Worm (Caenorhabditis elegans): ENCODE measurements around the gene rpoa-49.

rpoa-49 gene

DNA sequence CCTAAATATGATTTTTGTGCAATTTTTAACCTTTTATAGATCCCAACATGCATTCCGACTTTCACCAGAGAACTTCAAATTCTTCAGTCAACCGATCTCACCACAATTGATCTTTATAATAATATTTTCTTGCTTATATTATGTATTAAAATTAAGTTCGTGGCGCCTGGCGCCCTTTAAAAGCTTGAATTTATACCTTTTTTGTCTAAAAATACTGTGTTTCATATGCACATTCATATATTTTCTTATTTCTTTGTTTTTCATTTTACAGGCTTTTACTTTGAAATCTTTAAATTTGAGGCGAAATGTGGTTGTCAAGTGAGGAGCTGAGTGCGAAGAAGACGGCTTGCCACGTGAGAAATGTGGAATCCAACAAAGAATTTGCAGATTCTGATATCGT lies at the start of gene rpoa-49:
rpoa-49 (plus strand) TSS at position 301 of the 400 bp plus-strand sequence.
- TF ChIP-seq ztf-23 (GFP tag; IDR thresholded peaks at IDR 0.05) (no peak), med-1 (GFP tag; optimal IDR thresholded peaks at IDR 0.05; ENCODE audit: insufficient read depth) (no peak), cog-1 (tag; optimal IDR thresholded peaks at IDR 0.05) (no peak), flt-1 (GFP tag; IDR thresholded peaks at IDR 0.05) (no peak), ztf-29 (GFP tag; IDR thresholded peaks at IDR 0.05) (no peak), klf-2 (GFP tag; conservative IDR thresholded peaks at IDR 0.05) (no peak)

DNA sequence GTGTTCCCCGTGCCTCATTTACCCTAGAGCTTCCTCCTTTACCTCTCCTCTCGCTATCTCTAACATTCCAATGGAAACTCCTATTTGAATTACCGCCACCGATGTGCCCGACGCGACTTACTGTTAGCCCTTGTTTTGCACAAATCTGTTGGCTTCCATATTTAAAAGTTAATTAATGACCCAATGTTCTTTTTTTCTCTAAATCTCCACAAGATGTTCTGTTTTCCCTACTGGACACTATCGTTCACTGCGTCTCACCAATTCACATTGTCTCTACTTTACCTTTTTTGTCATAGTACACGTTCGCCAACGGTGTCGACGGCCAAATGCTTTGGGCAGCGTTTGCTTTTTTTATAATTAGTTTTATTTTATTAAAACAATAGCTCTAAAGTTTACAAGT lies 44.3 kb upstream of the rpoa-49 start:
- TF ChIP-seq flt-1 (GFP tag; IDR thresholded peaks at IDR 0.05), result no peak
- TF ChIP-seq ztf-29 (GFP tag; IDR thresholded peaks at IDR 0.05), result no peak
- TF ChIP-seq cog-1 (tag; optimal IDR thresholded peaks at IDR 0.05), result no peak
- no peak for TF ChIP-seq T22C8.4 (GFP tag; IDR thresholded peaks at IDR 0.05)
- no peak for TF ChIP-seq tab-1 (GFP tag; IDR thresholded peaks at IDR 0.05)
- no peak for TF ChIP-seq ref-1 (GFP tag; conservative IDR thresholded peaks at IDR 0.05)
- TF ChIP-seq ztf-23 (GFP tag; IDR thresholded peaks at IDR 0.05), result no peak

DNA sequence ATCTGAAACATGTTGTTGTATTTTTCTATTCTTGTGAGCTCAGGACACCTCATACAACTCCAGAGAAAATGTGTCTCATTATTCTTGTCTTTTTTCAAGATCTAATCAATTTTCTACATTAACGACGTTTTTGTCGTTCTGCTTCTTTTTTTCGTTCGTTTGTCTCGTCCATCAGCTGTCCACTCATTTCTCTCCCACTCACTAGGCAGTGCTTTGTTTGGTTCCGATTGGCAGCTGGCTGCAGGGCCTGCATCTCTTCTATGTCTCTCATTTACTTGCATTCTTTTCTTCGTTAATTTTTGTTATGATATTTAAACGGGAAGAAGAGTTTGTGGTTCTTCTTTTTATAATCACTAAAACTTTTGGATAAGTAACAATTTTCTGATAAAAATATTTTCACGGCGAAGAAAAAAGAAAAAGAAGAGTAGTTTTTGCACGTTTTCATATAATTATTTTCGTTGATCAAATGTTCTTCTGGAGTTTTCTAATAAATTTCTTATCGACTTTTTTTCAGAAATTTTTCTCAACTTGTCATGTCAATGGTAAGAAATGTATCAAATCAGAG lies 43.4 kb upstream of the rpoa-49 start, which contains the start of gene 2L52.1:
2L52.1 (plus strand) TSS at position 515 of the 565 bp plus-strand sequence.
- TF ChIP-seq klf-2 (GFP tag; conservative IDR thresholded peaks at IDR 0.05) (no peak), ref-1 (GFP tag; conservative IDR thresholded peaks at IDR 0.05) (no peak), flt-1 (GFP tag; IDR thresholded peaks at IDR 0.05) (no peak), med-1 (GFP tag; optimal IDR thresholded peaks at IDR 0.05; ENCODE audit: insufficient read depth) (no peak), tab-1 (GFP tag; IDR thresholded peaks at IDR 0.05) (no peak), ztf-23 (GFP tag; IDR thresholded peaks at IDR 0.05) (no peak)

DNA sequence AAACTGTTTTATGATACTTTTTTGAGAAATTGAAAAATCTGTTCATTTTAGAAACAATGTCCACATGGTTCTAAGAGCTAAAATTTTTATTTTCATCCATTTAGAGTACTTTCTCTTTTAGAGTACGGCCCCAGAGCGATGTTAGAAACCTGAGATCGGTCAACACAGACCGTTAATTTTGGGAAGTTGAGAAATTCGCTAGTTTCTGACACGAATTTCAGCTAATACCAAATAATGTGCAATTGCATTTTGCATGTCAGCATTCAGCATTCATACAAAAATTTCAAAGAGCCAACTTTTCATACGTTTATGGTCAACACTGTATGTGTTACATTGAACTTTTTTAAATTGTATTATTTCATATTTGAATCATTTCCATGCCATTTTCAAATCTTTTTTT lies 40.0 kb upstream of the rpoa-49 start:
- TF ChIP-seq ztf-23 (GFP tag; IDR thresholded peaks at IDR 0.05), result no peak

DNA sequence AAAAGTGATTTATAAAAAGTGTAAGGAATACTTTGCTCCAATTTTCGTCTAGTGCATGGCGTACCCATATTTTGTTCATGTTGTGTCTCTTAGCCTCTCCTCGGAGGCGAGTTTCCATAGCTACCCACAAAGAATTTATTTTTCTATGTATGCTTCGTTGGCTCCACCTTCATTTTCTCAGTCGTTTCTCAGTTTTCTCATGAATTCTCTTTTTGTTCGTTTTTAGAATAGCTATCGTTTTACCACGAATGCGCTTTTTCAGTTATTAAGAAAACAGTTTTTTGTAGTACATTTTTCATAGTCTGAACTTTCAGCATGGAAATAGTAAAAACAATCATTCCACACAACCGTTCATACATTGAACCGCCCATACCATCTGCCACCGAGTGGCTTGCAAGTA lies 38.5 kb upstream of the rpoa-49 start, which contains the start of gene osta-1:
osta-1 (plus strand) TSS at position 309 of the 400 bp plus-strand sequence.
- TF ChIP-seq tab-1 (GFP tag; IDR thresholded peaks at IDR 0.05), result no peak

DNA sequence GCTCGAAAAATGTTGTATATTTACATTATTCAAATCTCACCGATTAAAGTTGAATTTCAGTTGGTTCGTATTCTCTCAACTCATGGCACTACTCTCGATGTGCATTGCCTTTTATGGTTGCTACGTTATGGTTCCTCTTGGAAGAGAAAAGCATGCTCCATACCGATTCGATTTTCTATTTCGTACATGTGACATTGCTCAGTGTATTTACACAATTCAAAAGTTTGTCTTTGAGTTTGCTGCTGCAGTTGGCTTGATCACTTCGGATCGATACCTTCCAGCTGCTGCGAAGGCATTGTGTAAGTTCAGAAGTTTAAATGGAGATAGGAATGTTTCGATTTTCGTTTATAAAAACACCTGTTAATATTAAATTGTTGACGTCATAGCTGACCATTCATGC lies 36.6 kb upstream of the rpoa-49 start:
- TF ChIP-seq cog-1 (tag; optimal IDR thresholded peaks at IDR 0.05), result no peak
- TF ChIP-seq T22C8.4 (GFP tag; IDR thresholded peaks at IDR 0.05), result no peak
- no peak for TF ChIP-seq ztf-29 (GFP tag; IDR thresholded peaks at IDR 0.05)
- no peak for TF ChIP-seq tab-1 (GFP tag; IDR thresholded peaks at IDR 0.05)
- TF ChIP-seq klf-2 (GFP tag; conservative IDR thresholded peaks at IDR 0.05), result no peak
- TF ChIP-seq flt-1 (GFP tag; IDR thresholded peaks at IDR 0.05), result no peak
- no peak for TF ChIP-seq ref-1 (GFP tag; conservative IDR thresholded peaks at IDR 0.05)
- TF ChIP-seq ztf-23 (GFP tag; IDR thresholded peaks at IDR 0.05), result no peak
- no peak for TF ChIP-seq med-1 (GFP tag; optimal IDR thresholded peaks at IDR 0.05; ENCODE audit: insufficient read depth)

DNA sequence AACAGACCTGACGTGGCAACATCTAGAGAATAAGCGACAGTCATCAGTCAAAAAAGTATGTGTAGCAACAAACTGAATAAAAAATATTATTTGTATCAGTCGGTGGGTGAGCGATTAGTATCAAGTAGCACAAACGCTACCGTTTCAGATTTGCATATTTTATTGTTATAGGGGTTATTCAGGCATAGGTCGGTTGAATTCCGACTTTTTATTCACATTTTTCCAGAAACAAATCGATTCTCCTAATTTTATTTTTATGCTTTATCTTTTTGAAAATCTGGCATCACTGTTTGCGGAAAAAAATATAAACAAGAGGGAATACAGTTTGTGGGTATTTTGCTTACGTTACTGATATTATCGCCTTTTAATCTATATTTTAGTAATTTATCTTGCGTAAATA lies 33.1 kb upstream of the rpoa-49 start, which contains the start of gene best-4:
best-4 (minus strand) TSS at position 101 of the 400 bp plus-strand sequence.
- TF ChIP-seq cog-1 (tag; optimal IDR thresholded peaks at IDR 0.05), result no peak
- no peak for TF ChIP-seq T22C8.4 (GFP tag; IDR thresholded peaks at IDR 0.05)

DNA sequence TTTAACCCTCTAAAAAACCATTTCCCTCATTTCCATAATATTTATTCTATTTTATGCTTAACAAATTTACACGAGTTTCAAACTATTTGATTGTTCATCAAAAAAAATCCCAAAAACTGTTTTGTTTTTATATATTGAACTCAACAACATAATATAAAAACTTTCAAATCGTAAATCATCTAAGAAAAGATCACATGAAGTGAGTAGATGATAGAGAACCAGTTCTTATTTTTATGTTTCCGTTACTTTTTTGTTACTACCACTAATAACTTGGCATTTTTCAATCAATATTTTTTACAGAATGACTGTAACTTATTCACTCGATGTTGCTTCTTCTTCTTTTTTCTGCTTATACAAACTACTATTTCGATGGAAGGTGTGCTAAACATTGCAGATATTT lies 32.2 kb upstream of the rpoa-49 start, which contains the start of gene best-3:
best-3 (plus strand) TSS at position 301 of the 400 bp plus-strand sequence.
- TF ChIP-seq cog-1 (tag; optimal IDR thresholded peaks at IDR 0.05), result no peak
- TF ChIP-seq ztf-23 (GFP tag; IDR thresholded peaks at IDR 0.05), result no peak
- no peak for TF ChIP-seq tab-1 (GFP tag; IDR thresholded peaks at IDR 0.05)
- TF ChIP-seq klf-2 (GFP tag; conservative IDR thresholded peaks at IDR 0.05), result no peak
- no peak for TF ChIP-seq flt-1 (GFP tag; IDR thresholded peaks at IDR 0.05)
- TF ChIP-seq med-1 (GFP tag; optimal IDR thresholded peaks at IDR 0.05; ENCODE audit: insufficient read depth), result no peak
- TF ChIP-seq ref-1 (GFP tag; conservative IDR thresholded peaks at IDR 0.05), result no peak
- no peak for TF ChIP-seq T22C8.4 (GFP tag; IDR thresholded peaks at IDR 0.05)
- TF ChIP-seq ztf-29 (GFP tag; IDR thresholded peaks at IDR 0.05), result no peak

DNA sequence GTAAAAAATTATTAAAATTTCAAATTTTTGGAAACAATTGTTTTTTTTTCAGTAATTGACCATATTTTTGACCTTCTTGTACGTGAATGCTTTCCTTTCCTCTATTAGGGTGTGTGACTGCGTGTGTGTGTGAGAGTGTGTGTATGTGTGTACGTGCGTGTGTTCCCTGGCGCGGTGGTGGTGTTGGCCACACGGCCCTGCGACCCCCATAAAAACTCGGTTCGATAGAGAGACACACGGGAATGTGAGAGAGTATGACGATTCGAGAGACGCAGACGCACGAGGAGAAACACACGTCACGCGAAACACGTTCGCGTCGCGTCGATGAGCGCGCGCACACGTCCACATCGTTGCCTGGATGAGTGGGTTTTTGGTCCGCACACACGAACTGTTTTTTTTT lies 26.1 kb upstream of the rpoa-49 start:
- peak; percentile 57 for TF ChIP-seq cog-1 (tag; optimal IDR thresholded peaks at IDR 0.05)
- TF ChIP-seq ztf-23 (GFP tag; IDR thresholded peaks at IDR 0.05), result peak; percentile 53; the same call in 1 of the 2 replicates
- no peak for TF ChIP-seq flt-1 (GFP tag; IDR thresholded peaks at IDR 0.05)
- peak; percentile 32; the same call in 1 of the 2 replicates for TF ChIP-seq T22C8.4 (GFP tag; IDR thresholded peaks at IDR 0.05)
- no peak for TF ChIP-seq klf-2 (GFP tag; conservative IDR thresholded peaks at IDR 0.05)

DNA sequence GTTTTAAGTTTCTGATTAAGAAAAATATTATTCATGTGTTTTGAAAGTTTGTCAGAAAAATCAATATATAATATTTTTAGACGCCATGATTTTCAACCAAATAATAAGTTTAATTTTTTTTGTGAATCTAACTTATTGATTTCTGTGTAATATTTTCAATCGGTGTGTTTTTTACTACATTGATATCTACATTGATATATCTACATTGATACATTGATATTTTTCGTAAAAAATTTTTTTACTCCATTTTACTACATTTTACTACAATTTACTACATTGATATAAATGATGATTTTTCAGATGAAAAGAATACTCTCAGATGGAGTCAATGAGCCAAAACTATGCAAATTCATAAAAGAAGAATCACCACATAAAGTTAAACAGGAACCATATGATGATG lies 25.6 kb upstream of the rpoa-49 start, which contains the start of gene gmeb-1:
gmeb-1 (plus strand) TSS at position 301 of the 400 bp plus-strand sequence.
- TF ChIP-seq klf-2 (GFP tag; conservative IDR thresholded peaks at IDR 0.05), result no peak
- no peak for TF ChIP-seq ztf-23 (GFP tag; IDR thresholded peaks at IDR 0.05)
- TF ChIP-seq med-1 (GFP tag; optimal IDR thresholded peaks at IDR 0.05; ENCODE audit: insufficient read depth), result no peak
- no peak for TF ChIP-seq T22C8.4 (GFP tag; IDR thresholded peaks at IDR 0.05)
- TF ChIP-seq cog-1 (tag; optimal IDR thresholded peaks at IDR 0.05), result no peak
- TF ChIP-seq tab-1 (GFP tag; IDR thresholded peaks at IDR 0.05), result no peak

DNA sequence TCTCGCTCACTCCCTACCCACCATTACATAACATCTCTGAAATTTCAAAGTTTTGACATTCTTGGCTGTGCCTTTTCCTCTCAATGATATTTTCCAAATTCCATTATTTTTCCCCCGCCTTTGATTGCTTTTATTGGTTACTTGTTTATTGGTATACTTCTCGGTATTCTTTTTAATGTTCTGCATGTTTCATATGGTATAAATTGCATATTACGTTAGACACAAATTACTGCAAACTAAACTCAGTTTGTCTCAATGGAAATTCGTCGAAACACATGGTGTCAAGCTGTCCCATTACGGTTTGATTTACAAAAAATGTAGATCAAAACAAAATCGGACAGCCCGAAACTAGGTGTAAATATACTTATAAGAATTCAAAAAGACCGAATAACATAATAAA lies 22.9 kb upstream of the rpoa-49 start:
- TF ChIP-seq T22C8.4 (GFP tag; IDR thresholded peaks at IDR 0.05), result no peak
- TF ChIP-seq cog-1 (tag; optimal IDR thresholded peaks at IDR 0.05), result no peak
- no peak for TF ChIP-seq klf-2 (GFP tag; conservative IDR thresholded peaks at IDR 0.05)
- TF ChIP-seq ztf-23 (GFP tag; IDR thresholded peaks at IDR 0.05), result no peak
- no peak for TF ChIP-seq med-1 (GFP tag; optimal IDR thresholded peaks at IDR 0.05; ENCODE audit: insufficient read depth)
- TF ChIP-seq flt-1 (GFP tag; IDR thresholded peaks at IDR 0.05), result no peak
- TF ChIP-seq ref-1 (GFP tag; conservative IDR thresholded peaks at IDR 0.05), result no peak
- TF ChIP-seq ztf-29 (GFP tag; IDR thresholded peaks at IDR 0.05), result no peak
- no peak for TF ChIP-seq tab-1 (GFP tag; IDR thresholded peaks at IDR 0.05)
